Worm (Caenorhabditis elegans): ENCODE data around the gene T06C12.14.

ce11 chrV:15876308-15876707 lies 23.5 kb upstream of the T06C12.14 start, which contains the start of gene nhr-102:
- TF ChIP-seq pha-4 (tag; optimal IDR thresholded peaks at IDR 0.05) (no peak), elt-1 (tag; optimal IDR thresholded peaks at IDR 0.05; ENCODE audit: borderline replicate concordance, insufficient read depth) (no peak), unc-62 (GFP tag; optimal IDR thresholded peaks at IDR 0.05) (no peak), nhr-2 (tag; optimal IDR thresholded peaks at IDR 0.05) (no peak), nhr-237 (tag; optimal IDR thresholded peaks at IDR 0.05) (no peak), ham-2 (GFP tag; optimal IDR thresholded peaks at IDR 0.05) (no peak), snpc-4 (tag; optimal IDR thresholded peaks at IDR 0.05) (no peak), nhr-12 (tag; optimal IDR thresholded peaks at IDR 0.05) (no peak), unc-39 (tag; optimal IDR thresholded peaks at IDR 0.05) (no peak)

Data from whole organism, mixed stage, embryonic.